Fruit fly (Drosophila melanogaster) whole organism, embryonic: Measurements from ENCODE around the gene peg.
A peak's percentile ranks its signal among the peaks of the same experiment; 100 is the strongest.

ENCODE experiments used
- ATbp ChIP-seq: fragments of 200-800 bp; sonication (Bioruptor generic); optimal IDR thresholded peaks from 2 replicates; lab custom pipeline; 2017; ENCODE audit warnings: missing biosample characterization, mild to moderate bottlenecking, missing genetic modification characterization, missing genetic modification reagents
- Abd-B ChIP-seq: fragments of 200-800 bp; sonication (Bioruptor generic); optimal IDR thresholded peaks from 2 replicates; lab custom pipeline; 2018; ENCODE audit warnings: missing biosample characterization, mild to moderate bottlenecking, missing genetic modification characterization, moderate library complexity
- Aef1 ChIP-seq: fragments of 200-800 bp; sonication (Bioruptor generic); IDR thresholded peaks from 3 replicates; pipeline ENCODE4 v1.3.6; 2022; ENCODE audit warnings: missing biosample characterization, missing genetic modification characterization
- Bdp1 ChIP-seq: fragments of 200-800 bp; sonication (Bioruptor generic); optimal IDR thresholded peaks from 3 replicates; lab custom pipeline; 2016; ENCODE audit warnings: missing biosample characterization, missing genetic modification characterization
- Bgb ChIP-seq: fragments of 200-800 bp; sonication (Bioruptor generic); IDR thresholded peaks from 2 replicates; pipeline ENCODE4 v1.3.6; 2022; ENCODE audit warnings: missing biosample characterization, missing genetic modification characterization; ENCODE audit not compliant: partially characterized antibody
- Bteb2 ChIP-seq: fragments of 200-800 bp; sonication (Bioruptor generic); optimal IDR thresholded peaks from 2 replicates; lab custom pipeline; 2016; ENCODE audit warnings: missing biosample characterization, missing genetic modification characterization
- CG10209 ChIP-seq: fragments of 200-800 bp; sonication (Bioruptor generic); optimal IDR thresholded peaks from 3 replicates; lab custom pipeline; 2017; ENCODE audit warnings: missing biosample characterization, mild to moderate bottlenecking, missing genetic modification characterization, missing genetic modification reagents
- CG10267 ChIP-seq: fragments of 200-800 bp; sonication (Bioruptor generic); optimal IDR thresholded peaks from 2 replicates; lab custom pipeline; 2018; ENCODE audit warnings: missing biosample characterization, mild to moderate bottlenecking, missing genetic modification characterization, moderate library complexity
- CG10321 ChIP-seq: fragments of 200-800 bp; sonication (Bioruptor generic); IDR thresholded peaks from 2 replicates; pipeline ENCODE4 v1.3.6; 2022; ENCODE audit warnings: missing biosample characterization, missing genetic modification characterization
- CG15011 ChIP-seq: fragments of 200-800 bp; sonication (Bioruptor generic); optimal IDR thresholded peaks from 3 replicates; lab custom pipeline; 2018; ENCODE audit warnings: missing biosample characterization, mild to moderate bottlenecking, missing genetic modification characterization
- CG15269 ChIP-seq: fragments of 200-800 bp; sonication (Bioruptor generic); optimal IDR thresholded peaks from 2 replicates; lab custom pipeline; 2018; ENCODE audit warnings: missing biosample characterization, mild to moderate bottlenecking, missing genetic modification characterization, moderate library complexity
- CG2120 ChIP-seq: fragments of 200-800 bp; sonication (Bioruptor generic); optimal IDR thresholded peaks from 3 replicates; lab custom pipeline; 2016; ENCODE audit warnings: missing biosample characterization, missing genetic modification characterization
- CG2129 ChIP-seq: fragments of 200-800 bp; sonication (Bioruptor generic); IDR thresholded peaks from 2 replicates; pipeline ENCODE4 v1.3.6; 2022; ENCODE audit warnings: missing biosample characterization, missing genetic modification characterization; ENCODE audit not compliant: partially characterized antibody
- CG31224 ChIP-seq: fragments of 200-800 bp; sonication (Bioruptor generic); IDR thresholded peaks from 2 replicates; pipeline ENCODE4 v1.3.6; 2022; ENCODE audit warnings: missing biosample characterization, missing genetic modification characterization
- CG32532 ChIP-seq: fragments of 200-800 bp; sonication (Bioruptor generic); IDR thresholded peaks from 2 replicates; pipeline ENCODE4 v1.3.6; 2022; ENCODE audit warnings: missing biosample characterization, missing genetic modification characterization
- CG4404 ChIP-seq: fragments of 200-800 bp; sonication (Bioruptor generic); IDR thresholded peaks from 2 replicates; pipeline ENCODE4 v1.3.6; 2022; ENCODE audit warnings: missing biosample characterization, missing genetic modification characterization
- CG6854 ChIP-seq: fragments of 200-800 bp; sonication (Bioruptor generic); optimal IDR thresholded peaks from 3 replicates; lab custom pipeline; 2017; ENCODE audit warnings: missing biosample characterization, mild to moderate bottlenecking, missing genetic modification characterization
- CG9215 ChIP-seq: fragments of 200-800 bp; sonication (Bioruptor generic); IDR thresholded peaks from 2 replicates; pipeline ENCODE4 v1.3.6; 2022; ENCODE audit warnings: missing biosample characterization, missing genetic modification characterization
- CG9437 ChIP-seq: fragments of 200-800 bp; sonication (Bioruptor generic); optimal IDR thresholded peaks from 2 replicates; lab custom pipeline; 2018; ENCODE audit warnings: missing biosample characterization, mild to moderate bottlenecking, missing genetic modification characterization
- CG9817 ChIP-seq: fragments of 200-800 bp; sonication (Bioruptor generic); optimal IDR thresholded peaks from 2 replicates; lab custom pipeline; 2018; ENCODE audit warnings: missing biosample characterization, mild to moderate bottlenecking, missing genetic modification characterization, moderate library complexity
- D19B ChIP-seq: fragments of 200-800 bp; sonication (Bioruptor generic); optimal IDR thresholded peaks from 2 replicates; lab custom pipeline; 2017; ENCODE audit warnings: missing biosample characterization, mild to moderate bottlenecking, missing genetic modification characterization
- Dbx ChIP-seq: fragments of 200-800 bp; sonication (Bioruptor generic); IDR thresholded peaks from 3 replicates; pipeline ENCODE4 v1.3.6; 2022; ENCODE audit warnings: missing biosample characterization, missing genetic modification characterization
- Dek ChIP-seq: fragments of 200-800 bp; sonication (Bioruptor generic); optimal IDR thresholded peaks from 3 replicates; lab custom pipeline; 2019; ENCODE audit warnings: missing biosample characterization, mild to moderate bottlenecking, missing genetic modification characterization, moderate library complexity
- Dip3 ChIP-seq: fragments of 200-800 bp; sonication (Bioruptor generic); optimal IDR thresholded peaks from 3 replicates; lab custom pipeline; 2016; ENCODE audit warnings: missing biosample characterization, missing genetic modification characterization
- HLHmδ ChIP-seq: fragments of 200-800 bp; sonication (Bioruptor generic); optimal IDR thresholded peaks from 2 replicates; lab custom pipeline; 2018; ENCODE audit warnings: missing biosample characterization, mild to moderate bottlenecking, missing genetic modification characterization, moderate library complexity
- Hr51 ChIP-seq, 2 experiments: fragments of 200-800 bp; sonication (Bioruptor generic); optimal IDR thresholded peaks; 2 replicates in 1 of 2; 3 replicates in 1 of 2; lab custom pipeline; 2016 to 2018; ENCODE audit warnings: missing biosample characterization in 2 of 2, missing genetic modification characterization in 2 of 2, mild to moderate bottlenecking in 1 of 2, moderate library complexity in 1 of 2
- Hsf ChIP-seq: fragments of 200-800 bp; sonication (Bioruptor generic); optimal IDR thresholded peaks from 3 replicates; lab custom pipeline; 2016; ENCODE audit warnings: missing biosample characterization, missing genetic modification characterization
- MESR4 ChIP-seq: fragments of 200-800 bp; sonication (Bioruptor generic); optimal IDR thresholded peaks from 2 replicates; lab custom pipeline; 2018; ENCODE audit warnings: missing biosample characterization, mild to moderate bottlenecking, missing genetic modification characterization, moderate library complexity
- PHDP ChIP-seq: fragments of 200-800 bp; sonication (Bioruptor generic); optimal IDR thresholded peaks from 3 replicates; lab custom pipeline; 2018; ENCODE audit warnings: missing biosample characterization, mild to moderate bottlenecking, missing genetic modification characterization, moderate library complexity
- Tbp ChIP-seq: fragments of >200 bp; optimal IDR thresholded peaks from 2 replicates; lab custom pipeline; 2018; ENCODE audit warnings: missing biosample characterization, missing genetic modification characterization
- Trl ChIP-seq, 3 experiments: fragments of >200 bp in 2 of 3; fragments of 200-800 bp in 1 of 3; sonication (Bioruptor generic) in 1 of 3; optimal IDR thresholded peaks; 2 replicates in 1 of 3; 3 replicates in 2 of 3; lab custom pipeline; 2016 to 2017; ENCODE audit warnings: missing biosample characterization in 1 of 3, missing genetic modification characterization in 1 of 3
- ac ChIP-seq: fragments of 200-800 bp; sonication (Bioruptor generic); optimal IDR thresholded peaks from 3 replicates; lab custom pipeline; 2017; ENCODE audit warnings: missing biosample characterization, mild to moderate bottlenecking, missing genetic modification characterization
- btn ChIP-seq: fragments of 200-800 bp; sonication (Bioruptor generic); optimal IDR thresholded peaks from 2 replicates; lab custom pipeline; 2016; ENCODE audit warnings: missing biosample characterization, missing genetic modification characterization
- dimm ChIP-seq: fragments of 200-800 bp; sonication (Bioruptor generic); IDR thresholded peaks from 2 replicates; pipeline ENCODE4 v1.3.6; 2022; ENCODE audit warnings: missing biosample characterization, missing genetic modification characterization
- esg ChIP-seq: fragments of 200-800 bp; sonication (Bioruptor generic); conservative IDR thresholded peaks from 2 replicates; pipeline ENCODE4 v1.3.6; 2022; ENCODE audit warnings: missing biosample characterization, missing genetic modification characterization
- fd102C ChIP-seq: fragments of 200-800 bp; sonication (Bioruptor generic); optimal IDR thresholded peaks from 2 replicates; lab custom pipeline; 2018; ENCODE audit warnings: missing biosample characterization, mild to moderate bottlenecking, missing genetic modification characterization, moderate library complexity
- her ChIP-seq: fragments of 200-800 bp; sonication (Bioruptor generic); optimal IDR thresholded peaks from 2 replicates; lab custom pipeline; 2016; ENCODE audit warnings: missing biosample characterization, missing genetic modification characterization
- kay ChIP-seq: fragments of 200-800 bp; sonication (Bioruptor generic); optimal IDR thresholded peaks from 2 replicates; lab custom pipeline; 2016; ENCODE audit warnings: missing biosample characterization, missing genetic modification characterization
- kni ChIP-seq: fragments of 200-800 bp; sonication (Bioruptor generic); optimal IDR thresholded peaks from 3 replicates; lab custom pipeline; 2017; ENCODE audit warnings: mild to moderate bottlenecking, missing biosample characterization, missing genetic modification reagents, missing genetic modification characterization
- lilli ChIP-seq: fragments of 200-800 bp; sonication (Bioruptor generic); optimal IDR thresholded peaks from 3 replicates; lab custom pipeline; 2016; ENCODE audit warnings: missing biosample characterization, missing genetic modification characterization
- maf-S ChIP-seq: fragments of 200-800 bp; sonication (Bioruptor generic); optimal IDR thresholded peaks from 2 replicates; lab custom pipeline; 2016; ENCODE audit warnings: missing biosample characterization, missing genetic modification characterization
- oc ChIP-seq: fragments of 200-800 bp; sonication (Bioruptor generic); optimal IDR thresholded peaks from 2 replicates; lab custom pipeline; 2018; ENCODE audit warnings: missing biosample characterization, mild to moderate bottlenecking, missing genetic modification characterization, moderate library complexity
- onecut ChIP-seq: fragments of 200-800 bp; sonication (Bioruptor generic); IDR thresholded peaks from 2 replicates; pipeline ENCODE4 v1.3.6; 2022; ENCODE audit warnings: missing biosample characterization, missing genetic modification characterization
- sima ChIP-seq: fragments of 200-800 bp; sonication (Bioruptor generic); optimal IDR thresholded peaks from 2 replicates; lab custom pipeline; 2016; ENCODE audit warnings: missing biosample characterization, missing genetic modification characterization
- sisA ChIP-seq: fragments of 200-800 bp; sonication (Bioruptor generic); IDR thresholded peaks from 2 replicates; pipeline ENCODE4 v1.3.6; 2022; ENCODE audit warnings: missing biosample characterization, missing genetic modification characterization
- ttk ChIP-seq: fragments of 200-800 bp; sonication (Bioruptor generic); IDR thresholded peaks from 2 replicates; pipeline ENCODE4 v2.1.2; 2022; ENCODE audit warnings: missing biosample characterization, missing genetic modification characterization
- unpg ChIP-seq: fragments of 200-800 bp; sonication (Bioruptor generic); optimal IDR thresholded peaks from 3 replicates; lab custom pipeline; 2018; ENCODE audit warnings: missing biosample characterization, mild to moderate bottlenecking, missing genetic modification characterization, moderate library complexity
- usp ChIP-seq: fragments of >200 bp; optimal IDR thresholded peaks from 2 replicates; lab custom pipeline; 2017; ENCODE audit warnings: missing biosample characterization, missing genetic modification characterization
- vvl ChIP-seq: fragments of 200-800 bp; sonication (Bioruptor generic); IDR thresholded peaks from 2 replicates; pipeline ENCODE4 v1.3.6; 2022; ENCODE audit warnings: missing biosample characterization, missing genetic modification characterization
- zfh2 ChIP-seq: fragments of 200-800 bp; sonication (Bioruptor generic); optimal IDR thresholded peaks from 2 replicates; lab custom pipeline; 2016; ENCODE audit warnings: missing biosample characterization, missing genetic modification characterization

peg gene

dm6 chr3R:20989657-20990056 lies 34.3 kb downstream of the peg start (continued):
- peak in 1 of 2 experiments; percentile 21 for TF ChIP-seq Trl (optimal IDR thresholded peaks at IDR 0.05; lab: Kevin White, UChicago)
- TF ChIP-seq Trl (GFP tag; optimal IDR thresholded peaks at IDR 0.05; lab: Kevin White, UChicago): peak; percentile 47
- peak; percentile 35 for TF ChIP-seq ATbp (GFP tag; lab: Kevin White, UChicago)
- TF ChIP-seq D19B (GFP tag; lab: Kevin White, UChicago): peak; percentile 65
- peak; percentile 71 for TF ChIP-seq CG9215 (GFP tag; lab: Robert Waterston, UW)
- peak; percentile 43 for TF ChIP-seq Hsf (GFP tag; lab: Kevin White, UChicago)
- peak; percentile 45; the same call in 1 of the 2 replicates for TF ChIP-seq esg (GFP tag; lab: Robert Waterston, UW)
- peak; percentile 53; the same call in 1 of the 3 replicates for TF ChIP-seq Dbx (GFP tag; lab: Robert Waterston, UW)
- TF ChIP-seq onecut (GFP tag; lab: Robert Waterston, UW): no peak
- TF ChIP-seq Bdp1 (GFP tag; lab: Kevin White, UChicago): no peak
- no peak for TF ChIP-seq sima
- TF ChIP-seq Aef1 (GFP tag; lab: Robert Waterston, UW): peak; percentile 36; the same call in 2 of the 3 replicates
- TF ChIP-seq CG2129 (GFP tag; lab: Robert Waterston, UW): no peak
- TF ChIP-seq oc: no peak
- no peak for TF ChIP-seq dimm (GFP tag; lab: Robert Waterston, UW)
- TF ChIP-seq usp (GFP tag; lab: Kevin White, UChicago): no peak
- TF ChIP-seq CG9817 (tag; lab: Kevin White, UChicago): peak; percentile 56
- peak; percentile 11 for TF ChIP-seq kay
- peak; percentile 44 for TF ChIP-seq maf-S (GFP tag; lab: Kevin White, UChicago)
- peak; percentile 33 for TF ChIP-seq Dek (tag; lab: Kevin White, UChicago)
- TF ChIP-seq CG4404 (GFP tag; lab: Robert Waterston, UW): peak; percentile 24; the same call in 1 of the 2 replicates
- peak; percentile 53; the same call in 1 of the 2 replicates for TF ChIP-seq CG31224
- TF ChIP-seq CG10267: peak; percentile 29
- peak; percentile 37 for TF ChIP-seq Bteb2 (GFP tag; lab: Kevin White, UChicago)
- TF ChIP-seq zfh2 (GFP tag; lab: Kevin White, UChicago): peak; percentile 61
- peak; percentile 12; the same call in 1 of the 2 replicates for TF ChIP-seq ttk (GFP tag; lab: Robert Waterston, UW)
- peak; percentile 73 for TF ChIP-seq CG2120 (GFP tag; lab: Kevin White, UChicago)
- peak; percentile 63 for TF ChIP-seq CG32532
- TF ChIP-seq vvl (GFP tag; lab: Robert Waterston, UW): peak; percentile 19; the same call in 1 of the 2 replicates
- TF ChIP-seq her (GFP tag; lab: Kevin White, UChicago): peak; percentile 32
- peak; percentile 58 for TF ChIP-seq sisA (GFP tag; lab: Robert Waterston, UW)
- peak; percentile 34 for TF ChIP-seq CG15011 (GFP tag; lab: Kevin White, UChicago)
- TF ChIP-seq HLHmδ: no peak
- TF ChIP-seq ac: no peak
- TF ChIP-seq Hr51 (GFP tag; optimal IDR thresholded peaks at IDR 0.05; lab: Kevin White, UChicago): peak in 1 of 2 experiments; percentile 74
- peak; percentile 50 for TF ChIP-seq unpg (GFP tag; lab: Kevin White, UChicago)
- no peak for TF ChIP-seq CG10321 (GFP tag; lab: Robert Waterston, UW)
- TF ChIP-seq Bgb (GFP tag; lab: Robert Waterston, UW): no peak
- TF ChIP-seq lilli: peak; percentile 47
- peak; percentile 42 for TF ChIP-seq PHDP (tag; lab: Kevin White, UChicago)
- peak; percentile 49 for TF ChIP-seq CG10209 (GFP tag; lab: Kevin White, UChicago)
- peak; percentile 74 for TF ChIP-seq CG15269 (tag; lab: Kevin White, UChicago)
- peak; percentile 62 for TF ChIP-seq Abd-B
- peak; percentile 31 for TF ChIP-seq btn (GFP tag; lab: Kevin White, UChicago)
- TF ChIP-seq CG9437 (GFP tag; lab: Kevin White, UChicago): peak; percentile 84
- no peak for TF ChIP-seq MESR4 (GFP tag; lab: Kevin White, UChicago)
- peak; percentile 34 for TF ChIP-seq CG6854 (GFP tag; lab: Kevin White, UChicago)
- no peak for TF ChIP-seq fd102C
- no peak for TF ChIP-seq kni (GFP tag; lab: Kevin White, UChicago)
- TF ChIP-seq Dip3: peak; percentile 3
- TF ChIP-seq Tbp (GFP tag; lab: Kevin White, UChicago): no peak
